Worm (Caenorhabditis elegans) whole organism, early embryonic: ENCODE results near the gene C38C3.4.

Experiments used
- B0310.2 ChIP-seq: sonication (generic microtip); optimal IDR thresholded peaks from 2 replicates; lab custom pipeline; 2016; ENCODE audit warnings: mild to moderate bottlenecking, missing genetic modification characterization, missing compliant biosample characterization
- F13C5.2 ChIP-seq: sonication (generic microtip); optimal IDR thresholded peaks from 2 replicates; lab custom pipeline; 2017; ENCODE audit warnings: mild to moderate bottlenecking, missing genetic modification characterization, inconsistent platforms, missing compliant biosample characterization
- aly-1 ChIP-seq: sonication (generic microtip); optimal IDR thresholded peaks from 2 replicates; lab custom pipeline; 2016; ENCODE audit warnings: missing genetic modification characterization, missing compliant biosample characterization
- ama-1 ChIP-seq: fragments of 150-350 bp; optimal IDR thresholded peaks from 2 replicates; lab custom pipeline; 2014
- ceh-13 ChIP-seq: fragments of 200-800 bp; sonication (Bioruptor generic); optimal IDR thresholded peaks from 2 replicates; lab custom pipeline; 2018; ENCODE audit warnings: mild to moderate bottlenecking, missing genetic modification characterization, missing compliant biosample characterization
- ceh-36 ChIP-seq: sonication (generic microtip); optimal IDR thresholded peaks from 2 replicates; lab custom pipeline; 2016; ENCODE audit warnings: missing genetic modification characterization, inconsistent platforms, missing compliant biosample characterization
- ets-7 ChIP-seq: sonication (generic microtip); optimal IDR thresholded peaks from 2 replicates; lab custom pipeline; 2016; ENCODE audit warnings: missing genotype, missing genetic modification characterization, missing compliant biosample characterization
- flt-1 ChIP-seq: fragments of 200-800 bp; sonication (Bioruptor generic); IDR thresholded peaks from 2 replicates; pipeline ENCODE4 v1.3.6; 2022; ENCODE audit warnings: missing genetic modification characterization, missing compliant biosample characterization
- hmbx-1 ChIP-seq: sonication (generic microtip); optimal IDR thresholded peaks from 2 replicates; lab custom pipeline; 2016; ENCODE audit warnings: mild to moderate bottlenecking, missing genetic modification characterization, missing compliant biosample characterization
- hmg-4 ChIP-seq: fragments of 200-800 bp; sonication (Bioruptor generic); optimal IDR thresholded peaks from 2 replicates; lab custom pipeline; 2018; ENCODE audit warnings: mild to moderate bottlenecking, missing genetic modification characterization, missing compliant biosample characterization
- hnd-1 ChIP-seq: sonication (generic microtip); optimal IDR thresholded peaks from 2 replicates; lab custom pipeline; 2016; ENCODE audit warnings: missing genetic modification characterization, missing compliant biosample characterization
- pes-1 ChIP-seq: fragments of 200-800 bp; sonication (Bioruptor generic); IDR thresholded peaks from 2 replicates; pipeline ENCODE4 v1.3.6; 2022; ENCODE audit warnings: missing genetic modification reagents, missing genetic modification characterization, missing compliant biosample characterization
- scrt-1 ChIP-seq: fragments of 200-800 bp; sonication (Bioruptor generic); IDR thresholded peaks from 2 replicates; pipeline ENCODE4 v1.3.6; 2022; ENCODE audit warnings: missing genetic modification characterization, missing compliant biosample characterization
- sea-1 ChIP-seq: fragments of 200-800 bp; sonication (Bioruptor generic); conservative IDR thresholded peaks from 2 replicates; pipeline ENCODE4 v1.3.6; 2022; ENCODE audit warnings: missing genetic modification characterization, missing compliant biosample characterization
- tbx-11 ChIP-seq: fragments of 200-800 bp; sonication (Bioruptor generic); IDR thresholded peaks from 2 replicates; pipeline ENCODE4 v1.3.6; 2022; ENCODE audit warnings: missing genetic modification characterization, missing compliant biosample characterization
- tbx-37 ChIP-seq: fragments of 200-800 bp; sonication (Bioruptor generic); conservative IDR thresholded peaks from 2 replicates; pipeline ENCODE4 v1.3.6; 2022; ENCODE audit warnings: missing genetic modification reagents, missing genetic modification characterization, missing compliant biosample characterization
- tra-4 ChIP-seq: sonication (generic microtip); optimal IDR thresholded peaks from 2 replicates; lab custom pipeline; 2017; ENCODE audit warnings: missing genetic modification characterization, missing compliant biosample characterization

C38C3.4 gene

DNA sequence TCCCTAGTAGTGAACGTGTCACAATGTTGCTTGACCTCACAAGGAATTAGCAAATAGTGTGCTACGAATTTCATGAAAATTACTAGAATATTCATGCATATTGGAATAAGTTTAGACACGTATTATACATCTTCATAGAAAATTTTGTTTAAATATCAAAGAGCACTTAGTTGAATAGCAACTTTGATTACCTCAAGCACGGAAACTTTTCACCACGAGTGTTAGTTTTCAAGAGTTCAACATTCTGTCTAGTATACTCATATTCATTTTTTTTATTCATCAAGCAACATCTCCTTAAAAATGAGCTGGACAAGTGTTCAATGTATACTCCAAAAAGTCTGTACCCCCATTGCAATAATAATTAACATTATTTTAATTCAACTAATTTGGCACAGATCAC lies 40.6 kb downstream of the C38C3.4 start, which contains the start of gene str-243:
str-243 (plus strand) TSS at position 301 of the 400 bp plus-strand sequence.
- TF ChIP-seq hnd-1 (tag; lab: Kevin White, UChicago) = no peak

- TF ChIP-seq sea-1 = no peak
- no peak for TF ChIP-seq tra-4 (tag; lab: Kevin White, UChicago)
- TF ChIP-seq scrt-1 (GFP tag; lab: Robert Waterston, UW) = no peak
- TF ChIP-seq tbx-11 = no peak
Observed at ce11 chrV:1527985-1528384, 46.1 kb downstream of the C38C3.4 start, which contains the start of gene str-236. str-236 (minus strand) TSS chrV:1528085.

- TF ChIP-seq tbx-37 (GFP tag; lab: Robert Waterston, UW) = no peak
- no peak for TF ChIP-seq sea-1
- TF ChIP-seq B0310.2 (tag; lab: Kevin White, UChicago) = no peak
- no peak for TF ChIP-seq ceh-36
- TF ChIP-seq hmbx-1 (tag; lab: Kevin White, UChicago) = no peak
- no peak for TF ChIP-seq F13C5.2 (tag; lab: Kevin White, UChicago)
- TF ChIP-seq ets-7 (tag; lab: Kevin White, UChicago) = no peak
- no peak for TF ChIP-seq tbx-11
Observed at ce11 chrV:1531159-1531558, 49.3 kb downstream of the C38C3.4 start, which contains the start of gene K02H11.4. K02H11.4 (minus strand) TSS chrV:1531259.

ce11 chrV:1532455-1532854 lies 50.6 kb downstream of the C38C3.4 start:
- TF ChIP-seq scrt-1 (GFP tag; lab: Robert Waterston, UW) = no peak
- no peak for TF ChIP-seq hnd-1 (tag; lab: Kevin White, UChicago)
- TF ChIP-seq tbx-37 (GFP tag; lab: Robert Waterston, UW) = no peak
- no peak for TF ChIP-seq pes-1
- no peak for TF ChIP-seq hmbx-1 (tag; lab: Kevin White, UChicago)
- no peak for TF ChIP-seq flt-1
- no peak for TF ChIP-seq ceh-36
- no peak for TF ChIP-seq tra-4 (tag; lab: Kevin White, UChicago)
- no peak for TF ChIP-seq ama-1 (lab: Kevin White, UChicago)
- no peak for TF ChIP-seq tbx-11
- no peak for TF ChIP-seq sea-1
- no peak for TF ChIP-seq ets-7 (tag; lab: Kevin White, UChicago)
- no peak for TF ChIP-seq ceh-13 (GFP tag; lab: Kevin White, UChicago)
- no peak for TF ChIP-seq aly-1 (tag; lab: Kevin White, UChicago)
- TF ChIP-seq hmg-4 = no peak
- no peak for TF ChIP-seq B0310.2 (tag; lab: Kevin White, UChicago)
- no peak for TF ChIP-seq F13C5.2 (tag; lab: Kevin White, UChicago)
